Worm (Caenorhabditis elegans) whole organism, L4/young adult: ENCODE results near the gene EEED8.13.

Experiments
- W03F9.2 ChIP-seq: fragments of 150-350 bp; optimal IDR thresholded peaks from 2 replicates; lab custom pipeline; 2014; ENCODE audit warnings: missing biosample characterization, missing genetic modification characterization
- dao-5 ChIP-seq: sonication (generic microtip); optimal IDR thresholded peaks from 2 replicates; lab custom pipeline; 2016; ENCODE audit warnings: missing genotype, missing genetic modification characterization, moderate library complexity, missing compliant biosample characterization
- him-1 ChIP-seq: sonication (generic microtip); optimal IDR thresholded peaks from 2 replicates; lab custom pipeline; 2016; ENCODE audit warnings: missing genotype, missing genetic modification reagents, missing genetic modification characterization, missing compliant biosample characterization

DNA sequence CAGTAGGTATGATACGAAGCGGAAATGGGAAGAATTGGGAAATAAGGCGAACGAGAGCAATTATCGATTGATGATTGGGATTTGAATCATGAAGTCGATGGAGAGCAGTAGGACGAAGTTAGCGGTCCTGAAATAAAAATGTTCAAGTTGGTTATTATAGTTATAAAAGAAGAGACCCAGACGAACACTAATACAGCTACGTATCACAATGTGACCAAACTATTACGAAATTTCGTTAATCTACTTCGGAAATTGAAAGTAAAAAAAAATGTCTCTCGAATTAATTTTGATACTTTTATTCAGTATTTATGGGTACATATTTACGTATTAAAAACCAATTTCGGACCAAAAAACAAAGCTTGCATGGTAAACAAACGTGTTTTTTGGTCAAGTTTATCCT, 14.1 kb upstream of the EEED8.13 start:
- TF ChIP-seq dao-5 (tag; lab: Kevin White, UChicago) (no peak), him-1 (no peak), W03F9.2 (tag; lab: Kevin White, UChicago) (no peak)
